Fruit fly (Drosophila melanogaster): Measurements from ENCODE around the gene boi.

DNA sequence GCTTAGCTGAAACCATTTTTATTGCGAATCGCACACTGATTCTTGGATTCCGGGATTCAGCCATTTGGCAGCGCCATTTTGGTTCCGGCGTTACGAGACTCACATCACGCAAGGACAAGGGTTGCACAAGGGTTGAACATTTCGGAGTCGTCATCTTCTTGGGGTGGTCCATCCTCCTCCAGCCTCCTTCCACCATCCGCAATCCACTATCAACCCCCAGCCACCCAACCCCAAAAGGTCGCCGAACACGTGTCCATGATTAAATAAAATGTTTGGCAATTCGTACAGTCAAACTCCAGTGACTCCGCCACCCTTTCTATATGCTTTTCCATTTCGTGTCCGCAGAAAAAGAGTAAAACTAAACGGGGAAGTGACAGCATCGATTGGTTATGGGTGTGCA is 29.6 kb downstream of the boi start:
- no peak for TF ChIP-seq NC2β (GFP tag; optimal IDR thresholded peaks at IDR 0.05)
- no peak for TF ChIP-seq CG17568 (GFP tag; optimal IDR thresholded peaks at IDR 0.05)
- no peak for TF ChIP-seq kay (GFP tag; optimal IDR thresholded peaks at IDR 0.05)
- TF ChIP-seq otp (GFP tag; IDR thresholded peaks at IDR 0.05) = no peak
- no peak for TF ChIP-seq MBD-R2 (GFP tag; IDR thresholded peaks at IDR 0.05)
- TF ChIP-seq CG18599 (GFP tag; optimal IDR thresholded peaks at IDR 0.05) = no peak
- TF ChIP-seq CG11696 (GFP tag; IDR thresholded peaks at IDR 0.05) = no peak
- no peak for TF ChIP-seq gce (GFP tag; IDR thresholded peaks at IDR 0.05)
- TF ChIP-seq CG12744 (GFP tag; optimal IDR thresholded peaks at IDR 0.05) = no peak
- no peak for TF ChIP-seq CG32772 (GFP tag; IDR thresholded peaks at IDR 0.05)

All from whole organism, embryonic.